Fruit fly (Drosophila melanogaster) whole organism, embryonic: ENCODE data around the gene Cp16.

ENCODE experiments used
- Blimp-1 ChIP-seq: fragments of 200-800 bp; sonication (Bioruptor generic); optimal IDR thresholded peaks from 3 replicates; lab custom pipeline; 2018; ENCODE audit warnings: missing biosample characterization, missing genetic modification characterization, mild to moderate bottlenecking, moderate library complexity, missing genetic modification reagents
- BtbVII ChIP-seq: fragments of 200-800 bp; sonication (Bioruptor generic); optimal IDR thresholded peaks from 3 replicates; lab custom pipeline; 2017; ENCODE audit warnings: missing biosample characterization, mild to moderate bottlenecking, missing genetic modification characterization
- CG10147 ChIP-seq: fragments of 200-800 bp; sonication (Bioruptor generic); optimal IDR thresholded peaks from 2 replicates; lab custom pipeline; 2019; ENCODE audit warnings: missing biosample characterization, mild to moderate bottlenecking, missing genetic modification characterization, moderate library complexity
- CG11560 ChIP-seq: fragments of 200-800 bp; sonication (Bioruptor generic); IDR thresholded peaks from 3 replicates; pipeline ENCODE4 v1.3.6; 2022; ENCODE audit warnings: missing biosample characterization, missing genetic modification characterization
- CG12104 ChIP-seq: fragments of 200-800 bp; sonication (Bioruptor generic); optimal IDR thresholded peaks from 3 replicates; lab custom pipeline; 2016; ENCODE audit warnings: missing biosample characterization, missing genetic modification characterization
- CG13287 ChIP-seq: fragments of 200-800 bp; sonication (Bioruptor generic); IDR thresholded peaks from 2 replicates; pipeline ENCODE4 v1.3.6; 2022; ENCODE audit warnings: missing biosample characterization, missing genetic modification characterization; ENCODE audit not compliant: partially characterized antibody
- CG17361 ChIP-seq: fragments of 200-800 bp; sonication (Bioruptor generic); IDR thresholded peaks from 3 replicates; pipeline ENCODE4 v1.3.6; 2022; ENCODE audit warnings: missing biosample characterization, missing genetic modification characterization
- CG17802 ChIP-seq: fragments of 200-800 bp; sonication (Bioruptor generic); optimal IDR thresholded peaks from 2 replicates; lab custom pipeline; 2018; ENCODE audit warnings: missing biosample characterization, mild to moderate bottlenecking, missing genetic modification characterization, moderate library complexity
- CG1792 ChIP-seq: fragments of 200-800 bp; sonication (Bioruptor generic); optimal IDR thresholded peaks from 2 replicates; lab custom pipeline; 2016; ENCODE audit warnings: missing biosample characterization, missing genetic modification characterization
- CG2120 ChIP-seq: fragments of 200-800 bp; sonication (Bioruptor generic); optimal IDR thresholded peaks from 3 replicates; lab custom pipeline; 2016; ENCODE audit warnings: missing biosample characterization, missing genetic modification characterization
- CG32532 ChIP-seq: fragments of 200-800 bp; sonication (Bioruptor generic); IDR thresholded peaks from 2 replicates; pipeline ENCODE4 v1.3.6; 2022; ENCODE audit warnings: missing biosample characterization, missing genetic modification characterization
- CG4282 ChIP-seq: fragments of 200-800 bp; sonication (Bioruptor generic); optimal IDR thresholded peaks from 2 replicates; lab custom pipeline; 2016; ENCODE audit warnings: missing biosample characterization, missing genetic modification characterization
- CG5953 ChIP-seq: fragments of 200-800 bp; sonication (Bioruptor generic); IDR thresholded peaks from 2 replicates; pipeline ENCODE4 v1.3.6; 2022; ENCODE audit warnings: missing biosample characterization, missing genetic modification characterization
- CG6689 ChIP-seq: fragments of 200-800 bp; sonication (Bioruptor generic); IDR thresholded peaks from 2 replicates; pipeline ENCODE4 v1.3.6; 2022; ENCODE audit warnings: missing biosample characterization, missing genetic modification characterization
- CG6813 ChIP-seq: fragments of 200-800 bp; sonication (Bioruptor generic); optimal IDR thresholded peaks from 2 replicates; lab custom pipeline; 2017; ENCODE audit warnings: missing biosample characterization, missing genetic modification characterization, mild to moderate bottlenecking, moderate library complexity, missing genetic modification reagents
- CG7556 ChIP-seq: fragments of 200-800 bp; sonication (Bioruptor generic); optimal IDR thresholded peaks from 2 replicates; lab custom pipeline; 2017; ENCODE audit warnings: missing biosample characterization, mild to moderate bottlenecking, missing genetic modification characterization
- CG7745 ChIP-seq: fragments of 200-800 bp; sonication (Bioruptor generic); optimal IDR thresholded peaks from 2 replicates; lab custom pipeline; 2018; ENCODE audit warnings: missing biosample characterization, mild to moderate bottlenecking, missing genetic modification characterization, moderate library complexity
- CG8359 ChIP-seq: fragments of 200-800 bp; sonication (Bioruptor generic); optimal IDR thresholded peaks from 2 replicates; lab custom pipeline; 2017; ENCODE audit warnings: missing biosample characterization, mild to moderate bottlenecking, missing genetic modification characterization, borderline replicate concordance
- CG8388 ChIP-seq: fragments of 200-800 bp; sonication (Bioruptor generic); optimal IDR thresholded peaks from 2 replicates; lab custom pipeline; 2019; ENCODE audit warnings: missing biosample characterization, mild to moderate bottlenecking, missing genetic modification characterization, moderate library complexity
- CkIIα-i1 ChIP-seq: fragments of 200-800 bp; sonication (Bioruptor generic); IDR thresholded peaks from 2 replicates; pipeline ENCODE4 v1.3.6; 2022; ENCODE audit warnings: missing biosample characterization, missing genetic modification characterization
- Dip3 ChIP-seq: fragments of 200-800 bp; sonication (Bioruptor generic); optimal IDR thresholded peaks from 3 replicates; lab custom pipeline; 2016; ENCODE audit warnings: missing biosample characterization, missing genetic modification characterization
- Ets97D ChIP-seq: fragments of 200-800 bp; sonication (Bioruptor generic); optimal IDR thresholded peaks from 3 replicates; lab custom pipeline; 2016; ENCODE audit warnings: missing biosample characterization, missing genetic modification characterization
- Hmx ChIP-seq: fragments of 200-800 bp; sonication (Bioruptor generic); optimal IDR thresholded peaks from 2 replicates; lab custom pipeline; 2016; ENCODE audit warnings: missing biosample characterization, missing genetic modification characterization
- Meics ChIP-seq: fragments of 200-800 bp; sonication (Bioruptor generic); optimal IDR thresholded peaks from 2 replicates; lab custom pipeline; 2017; ENCODE audit warnings: missing biosample characterization, mild to moderate bottlenecking, missing genetic modification characterization
- Mes4 ChIP-seq: fragments of 200-800 bp; sonication (Bioruptor generic); optimal IDR thresholded peaks from 2 replicates; lab custom pipeline; 2016; ENCODE audit warnings: missing biosample characterization, missing genetic modification characterization
- Ravus ChIP-seq: fragments of 200-800 bp; sonication (Bioruptor generic); IDR thresholded peaks from 2 replicates; pipeline ENCODE4 v1.3.6; 2022; ENCODE audit warnings: missing biosample characterization, missing genetic modification characterization
- Sin3A ChIP-seq: fragments of >200 bp; optimal IDR thresholded peaks from 2 replicates; lab custom pipeline; 2018
- TFAM ChIP-seq: fragments of 200-800 bp; sonication (Bioruptor generic); optimal IDR thresholded peaks from 2 replicates; lab custom pipeline; 2017; ENCODE audit warnings: missing biosample characterization, missing genetic modification characterization, inconsistent platforms
- Vsx1 ChIP-seq: fragments of 200-800 bp; sonication (Bioruptor generic); optimal IDR thresholded peaks from 2 replicates; lab custom pipeline; 2017; ENCODE audit warnings: missing biosample characterization, mild to moderate bottlenecking, missing genetic modification characterization, missing genetic modification reagents
- Xrp1 ChIP-seq: fragments of 200-800 bp; sonication (Bioruptor generic); IDR thresholded peaks from 2 replicates; pipeline ENCODE4 v1.3.6; 2022; ENCODE audit warnings: missing biosample characterization, missing genetic modification characterization
- aop ChIP-seq: fragments of 200-800 bp; sonication (Bioruptor generic); IDR thresholded peaks from 2 replicates; pipeline ENCODE4 v1.3.6; 2022; ENCODE audit warnings: missing biosample characterization, missing genetic modification characterization
- bab2 ChIP-seq: fragments of 200-800 bp; sonication (Bioruptor generic); optimal IDR thresholded peaks from 2 replicates; lab custom pipeline; 2016; ENCODE audit warnings: missing biosample characterization, missing genetic modification characterization
- br ChIP-seq: fragments of >200 bp; optimal IDR thresholded peaks from 2 replicates; lab custom pipeline; 2017
- btn ChIP-seq: fragments of 200-800 bp; sonication (Bioruptor generic); optimal IDR thresholded peaks from 2 replicates; lab custom pipeline; 2016; ENCODE audit warnings: missing biosample characterization, missing genetic modification characterization
- crp ChIP-seq, 2 experiments: fragments of 200-800 bp; sonication (Bioruptor generic); optimal IDR thresholded peaks; 2 replicates in 1 of 2; 3 replicates in 1 of 2; lab custom pipeline; 2017; ENCODE audit warnings: missing biosample characterization in 2 of 2, missing genetic modification characterization in 2 of 2, mild to moderate bottlenecking in 1 of 2, moderate library complexity in 1 of 2
- da ChIP-seq: fragments of 200-800 bp; sonication (Bioruptor generic); optimal IDR thresholded peaks from 2 replicates; lab custom pipeline; 2016; ENCODE audit warnings: missing biosample characterization, missing genetic modification characterization
- dimm ChIP-seq: fragments of 200-800 bp; sonication (Bioruptor generic); IDR thresholded peaks from 2 replicates; pipeline ENCODE4 v1.3.6; 2022; ENCODE audit warnings: missing biosample characterization, missing genetic modification characterization
- dmrt99B ChIP-seq: fragments of 200-800 bp; sonication (Bioruptor generic); optimal IDR thresholded peaks from 2 replicates; lab custom pipeline; 2018; ENCODE audit warnings: missing biosample characterization, mild to moderate bottlenecking, missing genetic modification characterization, moderate library complexity
- dpn ChIP-seq, 2 experiments: fragments of 200-800 bp; sonication (Bioruptor generic); optimal IDR thresholded peaks; 3 replicates each; lab custom pipeline; 2016; ENCODE audit warnings: missing biosample characterization in 2 of 2, missing genetic modification characterization in 2 of 2
- ems ChIP-seq: fragments of 200-800 bp; sonication (Bioruptor generic); optimal IDR thresholded peaks from 3 replicates; lab custom pipeline; 2016; ENCODE audit warnings: missing biosample characterization, missing genetic modification characterization
- ind ChIP-seq: fragments of 200-800 bp; sonication (Bioruptor generic); optimal IDR thresholded peaks from 3 replicates; lab custom pipeline; 2016; ENCODE audit warnings: missing biosample characterization, missing genetic modification characterization
- nau ChIP-seq: fragments of 200-800 bp; sonication (Bioruptor generic); optimal IDR thresholded peaks from 3 replicates; lab custom pipeline; 2017; ENCODE audit warnings: missing biosample characterization, mild to moderate bottlenecking, missing genetic modification characterization, missing genetic modification reagents
- nerfin-1 ChIP-seq: fragments of 200-800 bp; sonication (Bioruptor generic); optimal IDR thresholded peaks from 3 replicates; lab custom pipeline; 2019; ENCODE audit warnings: missing biosample characterization, mild to moderate bottlenecking, missing genetic modification characterization, moderate library complexity
- pho ChIP-seq: fragments of 200-800 bp; sonication (Bioruptor generic); optimal IDR thresholded peaks from 2 replicates; lab custom pipeline; 2016; ENCODE audit warnings: missing biosample characterization, missing genetic modification characterization
- phol ChIP-seq: fragments of 200-800 bp; sonication (Bioruptor generic); optimal IDR thresholded peaks from 3 replicates; lab custom pipeline; 2018; ENCODE audit warnings: missing biosample characterization, mild to moderate bottlenecking, missing genetic modification characterization, moderate library complexity
- ranshi ChIP-seq: fragments of 200-800 bp; sonication (Bioruptor generic); IDR thresholded peaks from 2 replicates; pipeline ENCODE4 v1.3.6; 2022; ENCODE audit warnings: missing biosample characterization, missing genetic modification characterization
- row ChIP-seq: fragments of 200-800 bp; sonication (Bioruptor generic); IDR thresholded peaks from 3 replicates; pipeline ENCODE4 v1.3.6; 2022; ENCODE audit warnings: missing biosample characterization, missing genetic modification characterization
- sim ChIP-seq: fragments of 200-800 bp; sonication (Bioruptor generic); IDR thresholded peaks from 2 replicates; pipeline ENCODE4 v1.3.6; 2022; ENCODE audit warnings: missing biosample characterization, missing genetic modification characterization
- sisA ChIP-seq: fragments of 200-800 bp; sonication (Bioruptor generic); IDR thresholded peaks from 2 replicates; pipeline ENCODE4 v1.3.6; 2022; ENCODE audit warnings: missing biosample characterization, missing genetic modification characterization
- tap ChIP-seq: fragments of 200-800 bp; optimal IDR thresholded peaks from 3 replicates; lab custom pipeline; 2019; ENCODE audit warnings: missing biosample characterization, mild to moderate bottlenecking, missing genetic modification characterization, moderate library complexity
- tgo ChIP-seq: fragments of 200-800 bp; sonication (Bioruptor generic); IDR thresholded peaks from 3 replicates; pipeline ENCODE4 v1.3.6; 2022; ENCODE audit warnings: missing biosample characterization, missing genetic modification characterization
- trh ChIP-seq: fragments of 200-800 bp; sonication (Bioruptor generic); optimal IDR thresholded peaks from 2 replicates; lab custom pipeline; 2016; ENCODE audit warnings: missing biosample characterization, missing genetic modification characterization

Gene Cp16

dm6 chr3L:8721145-8721544, 10.6 kb upstream of the Cp16 start, which contains the start of the genes CG32022 and CG6511 (continued):
- peak; percentile 76 for TF ChIP-seq CkIIα-i1
- peak; percentile 95 for TF ChIP-seq CG12104
- TF ChIP-seq crp (GFP tag; optimal IDR thresholded peaks at IDR 0.05; lab: Kevin White, UChicago), result peak; percentile 95 to 97
- peak; percentile 89 for TF ChIP-seq CG8359 (GFP tag; lab: Kevin White, UChicago)
- TF ChIP-seq sisA (GFP tag; lab: Robert Waterston, UW), result peak; percentile 97
- TF ChIP-seq dimm, result peak; percentile 90
- TF ChIP-seq CG13287, result peak; percentile 49
- TF ChIP-seq ranshi, result peak; percentile 96
- peak; percentile 98 for TF ChIP-seq ind
- TF ChIP-seq CG5953 (GFP tag; lab: Robert Waterston, UW), result peak; percentile 86
- peak; percentile 95 for TF ChIP-seq CG1792 (GFP tag; lab: Kevin White, UChicago)
- peak; percentile 97 for TF ChIP-seq ems (GFP tag; lab: Kevin White, UChicago)
- peak; percentile 93 for TF ChIP-seq Mes4 (GFP tag; lab: Kevin White, UChicago)
- peak; percentile 81 for TF ChIP-seq Ravus
- TF ChIP-seq trh (GFP tag; lab: Kevin White, UChicago), result peak; percentile 95
- peak; percentile 70 for TF ChIP-seq btn (GFP tag; lab: Kevin White, UChicago)
- peak; percentile 85 for TF ChIP-seq CG17802 (tag; lab: Kevin White, UChicago)
- TF ChIP-seq CG2120, result peak; percentile 99
- peak; percentile 99 for TF ChIP-seq pho (GFP tag; lab: Kevin White, UChicago)
- peak; percentile 95 for TF ChIP-seq da
- peak; percentile 93 for TF ChIP-seq CG4282 (GFP tag; lab: Kevin White, UChicago)
- peak; percentile 90 for TF ChIP-seq Ets97D
- TF ChIP-seq CG7556, result peak; percentile 95
- peak; percentile 91 for TF ChIP-seq CG11560
- peak; percentile 94 for TF ChIP-seq dmrt99B
- TF ChIP-seq br (lab: Kevin White, UChicago), result no peak
- peak; percentile 96 for TF ChIP-seq CG6689 (GFP tag; lab: Robert Waterston, UW)
- no peak for TF ChIP-seq sim (GFP tag; lab: Robert Waterston, UW)
- peak; percentile 93 for TF ChIP-seq Sin3A
- TF ChIP-seq row (GFP tag; lab: Robert Waterston, UW), result peak; percentile 99
- peak; percentile 97 for TF ChIP-seq Meics (GFP tag; lab: Kevin White, UChicago)
- TF ChIP-seq Dip3 (GFP tag; lab: Kevin White, UChicago), result peak; percentile 98
- peak; percentile 99 for TF ChIP-seq bab2 (GFP tag; lab: Kevin White, UChicago)
- TF ChIP-seq BtbVII (GFP tag; lab: Kevin White, UChicago), result peak; percentile 95
- peak; percentile 97 for TF ChIP-seq CG10147 (GFP tag; lab: Kevin White, UChicago)
- peak; percentile 96 for TF ChIP-seq nerfin-1 (tag; lab: Kevin White, UChicago)
- TF ChIP-seq CG6813, result peak; percentile 93
- no peak for TF ChIP-seq Vsx1 (GFP tag; lab: Kevin White, UChicago)
- peak; percentile 94 for TF ChIP-seq CG8388 (GFP tag; lab: Kevin White, UChicago)
- TF ChIP-seq dpn (GFP tag; optimal IDR thresholded peaks at IDR 0.05; lab: Kevin White, UChicago), result peak; percentile 97 to 98
- no peak for TF ChIP-seq nau (GFP tag; lab: Kevin White, UChicago)
- peak; percentile 94 for TF ChIP-seq tap (tag; lab: Kevin White, UChicago)
- peak; percentile 97 for TF ChIP-seq CG32532 (GFP tag; lab: Robert Waterston, UW)
- TF ChIP-seq phol (tag; lab: Kevin White, UChicago), result peak; percentile 98
- TF ChIP-seq Blimp-1 (GFP tag; lab: Kevin White, UChicago), result peak; percentile 90
- peak; percentile 31 for TF ChIP-seq TFAM (GFP tag; lab: Kevin White, UChicago)
- peak; percentile 96 for TF ChIP-seq Xrp1 (GFP tag; lab: Robert Waterston, UW)
- peak; percentile 96 for TF ChIP-seq Hmx (GFP tag; lab: Kevin White, UChicago)
- TF ChIP-seq CG17361 (GFP tag; lab: Robert Waterston, UW), result peak; percentile 99
- no peak for TF ChIP-seq CG7745 (tag; lab: Kevin White, UChicago)
- peak; percentile 97 for TF ChIP-seq tgo (GFP tag; lab: Robert Waterston, UW)
- peak; percentile 84 for TF ChIP-seq aop (GFP tag; lab: Robert Waterston, UW)
